Worm (Caenorhabditis elegans) whole organism, L3 larva: ENCODE results near the gene hpo-6.

Source experiments
- egl-27 ChIP-seq: sonication (generic microtip); optimal IDR thresholded peaks from 4 replicates; lab custom pipeline; 2017; ENCODE audit warnings: missing biosample characterization, missing genetic modification reagents, missing genetic modification characterization
- fkh-10 ChIP-seq: sonication (generic microtip); optimal IDR thresholded peaks from 2 replicates; lab custom pipeline; 2017; ENCODE audit warnings: missing biosample characterization, missing genetic modification reagents, missing genetic modification characterization
- nhr-11 ChIP-seq: fragments of 150-350 bp; optimal IDR thresholded peaks from 2 replicates; lab custom pipeline; 2014; ENCODE audit warnings: missing biosample characterization, missing genetic modification characterization
- nhr-12 ChIP-seq: fragments of 150-350 bp; optimal IDR thresholded peaks from 2 replicates; lab custom pipeline; 2014; ENCODE audit warnings: missing biosample characterization, missing genetic modification characterization
- pha-4 ChIP-seq: fragments of 150-350 bp; optimal IDR thresholded peaks from 2 replicates; lab custom pipeline; 2014; ENCODE audit warnings: missing biosample characterization, missing genetic modification reagents, missing genetic modification characterization
- pqm-1 ChIP-seq: fragments of 150-350 bp; optimal IDR thresholded peaks from 2 replicates; lab custom pipeline; 2017; ENCODE audit warnings: missing biosample characterization, missing genetic modification characterization, inconsistent platforms
- snpc-4 ChIP-seq: fragments of 150-350 bp; optimal IDR thresholded peaks from 2 replicates; lab custom pipeline; 2014; ENCODE audit warnings: missing biosample characterization, missing genetic modification characterization
- tbx-2 ChIP-seq: sonication (generic microtip); optimal IDR thresholded peaks from 2 replicates; lab custom pipeline; 2016; ENCODE audit warnings: mild to moderate bottlenecking, missing genetic modification characterization, missing compliant biosample characterization
- unc-39 ChIP-seq: sonication (generic microtip); optimal IDR thresholded peaks from 4 replicates; lab custom pipeline; 2017; ENCODE audit warnings: missing biosample characterization, missing genetic modification characterization

ce11 chrIV:1576731-1577130, 14.7 kb downstream of the hpo-6 start, which contains the start of gene Y41D4B.14:
- TF ChIP-seq pqm-1 (tag; lab: Kevin White, UChicago) (no peak), tbx-2 (tag; lab: Kevin White, UChicago) (no peak), nhr-11 (no peak), snpc-4 (tag; lab: Kevin White, UChicago) (no peak), egl-27 (tag; lab: Kevin White, UChicago) (no peak), fkh-10 (GFP tag; lab: Kevin White, UChicago) (no peak), nhr-12 (tag; lab: Kevin White, UChicago) (no peak), pha-4 (tag; lab: Kevin White, UChicago) (no peak), unc-39 (tag; lab: Kevin White, UChicago) (no peak)
